Worm (Caenorhabditis elegans) whole organism, dauer: ENCODE measurements around the gene C29E4.13.

Experiments used
- unc-62 ChIP-seq: sonication (generic microtip); optimal IDR thresholded peaks from 2 replicates; lab custom pipeline; 2017; ENCODE audit warnings: missing biosample characterization, missing genetic modification reagents, missing genetic modification characterization

Gene C29E4.13

ce11 chrIII:7952077-7952765 lies 23.7 kb upstream of the C29E4.13 start, which contains the start of gene C29E4.15:
C29E4.15 (plus strand) TSS chrIII:7952623.
- no peak for TF ChIP-seq unc-62 (GFP tag; lab: Kevin White, UChicago)

- no peak for TF ChIP-seq unc-62 (GFP tag; lab: Kevin White, UChicago)
These were observed 21.9 kb upstream of the C29E4.13 start for ce11 chrIII:7950447-7950846.

- no peak for TF ChIP-seq unc-62 (GFP tag; lab: Kevin White, UChicago)
These were observed 20.3 kb upstream of the C29E4.13 start, which contains the start of gene col-90 for ce11 chrIII:7948802-7949201. col-90 (plus strand) TSS chrIII:7948838.

- no peak for TF ChIP-seq unc-62 (GFP tag; lab: Kevin White, UChicago)
These were observed 19.2 kb upstream of the C29E4.13 start for ce11 chrIII:7947677-7948076.

- no peak for TF ChIP-seq unc-62 (GFP tag; lab: Kevin White, UChicago)
These were observed 18.5 kb upstream of the C29E4.13 start, which contains the start of gene gsto-1 for ce11 chrIII:7946968-7947491. gsto-1 (minus strand) TSS chrIII:7947018.

ce11 chrIII:7941417-7941816 lies 12.9 kb upstream of the C29E4.13 start, which contains the start of gene kle-2:
kle-2 (plus strand) TSS chrIII:7941717.
- no peak for TF ChIP-seq unc-62 (GFP tag; lab: Kevin White, UChicago)

ce11 chrIII:7940819-7941218 lies 12.3 kb upstream of the C29E4.13 start, which contains the start of gene C29E4.12:
C29E4.12 (plus strand) TSS chrIII:7941151.
- no peak for TF ChIP-seq unc-62 (GFP tag; lab: Kevin White, UChicago)

ce11 chrIII:7937548-7937947 lies 9.0 kb upstream of the C29E4.13 start, which contains the start of gene C29E4.10:
C29E4.10 (plus strand) TSS chrIII:7937848.
- TF ChIP-seq unc-62 (GFP tag; lab: Kevin White, UChicago), result no peak

- TF ChIP-seq unc-62 (GFP tag; lab: Kevin White, UChicago), result no peak
These were observed 4.7 kb upstream of the C29E4.13 start, which contains the start of gene ran-2 for ce11 chrIII:7933235-7933634. ran-2 (plus strand) TSS chrIII:7933535.

ce11 chrIII:7925968-7926367 lies 2.5 kb downstream of the C29E4.13 start:
- TF ChIP-seq unc-62 (GFP tag; lab: Kevin White, UChicago), result no peak

ce11 chrIII:7924821-7925220 lies 3.7 kb downstream of the C29E4.13 start, which contains the start of gene tag-250:
tag-250 (minus strand) TSS chrIII:7924921.
- TF ChIP-seq unc-62 (GFP tag; lab: Kevin White, UChicago), result no peak

ce11 chrIII:7922207-7922606 lies 6.3 kb downstream of the C29E4.13 start, which contains the start of gene C29E4.17:
C29E4.17 (plus strand) TSS chrIII:7922507.
- no peak for TF ChIP-seq unc-62 (GFP tag; lab: Kevin White, UChicago)

- TF ChIP-seq unc-62 (GFP tag; lab: Kevin White, UChicago), result no peak
These were observed 8.7 kb downstream of the C29E4.13 start, which contains the start of gene C29E4.14 for ce11 chrIII:7919823-7920222. C29E4.14 (plus strand) TSS chrIII:7920123.

ce11 chrIII:7917667-7918066 lies 10.8 kb downstream of the C29E4.13 start, which contains the start of gene gly-3:
gly-3 (minus strand) TSS chrIII:7917767.
- no peak for TF ChIP-seq unc-62 (GFP tag; lab: Kevin White, UChicago)

- TF ChIP-seq unc-62 (GFP tag; lab: Kevin White, UChicago), result no peak
These were observed 15.0 kb downstream of the C29E4.13 start, which contains the start of gene ZK688.12 for ce11 chrIII:7913488-7913887. ZK688.12 (minus strand) TSS chrIII:7913588.

- no peak for TF ChIP-seq unc-62 (GFP tag; lab: Kevin White, UChicago)
These were observed 16.9 kb downstream of the C29E4.13 start, which contains the start of gene ZK688.7 for ce11 chrIII:7911621-7912020. ZK688.7 (minus strand) TSS chrIII:7911634.
